Worm (Caenorhabditis elegans): ENCODE data around the gene ZK721.3.

ZK721.3 gene

ce11 chrX:8750209-8750608 lies 34.1 kb upstream of the ZK721.3 start (continued):
- TF ChIP-seq pha-4 (GFP tag; IDR thresholded peaks at IDR 0.05) (no peak), pha-4 (tag; optimal IDR thresholded peaks at IDR 0.05) (no peak), T26A8.4 (GFP tag; IDR thresholded peaks at IDR 0.05) (no peak), ceh-82 (tag; optimal IDR thresholded peaks at IDR 0.05) (no peak), mxl-2 (GFP tag; conservative IDR thresholded peaks at IDR 0.05) (0 out of 2 replicates have a peak, but pooled peaks have one; percentile 32), aly-2 (tag; optimal IDR thresholded peaks at IDR 0.05) (no peak), spr-3 (GFP tag; optimal IDR thresholded peaks at IDR 0.05) (no peak), fkh-10 (GFP tag; optimal IDR thresholded peaks at IDR 0.05) (no peak), arid-1 (GFP tag; conservative IDR thresholded peaks at IDR 0.05) (no peak), egl-43 (GFP tag; IDR thresholded peaks at IDR 0.05) (no peak), D1046.2 (GFP tag; IDR thresholded peaks at IDR 0.05) (no peak), saeg-2 (GFP tag; IDR thresholded peaks at IDR 0.05) (no peak), ceh-20 (GFP tag; IDR thresholded peaks at IDR 0.05) (no peak), zip-11 (GFP tag; IDR thresholded peaks at IDR 0.05) (no peak), dmd-9 (GFP tag; IDR thresholded peaks at IDR 0.05) (no peak), daf-12 (tag; optimal IDR thresholded peaks at IDR 0.05) (no peak), attf-4 (tag; optimal IDR thresholded peaks at IDR 0.05) (no peak), spr-1 (tag; optimal IDR thresholded peaks at IDR 0.05) (no peak), lin-39 (tag; optimal IDR thresholded peaks at IDR 0.05) (no peak), madf-5 (GFP tag; IDR thresholded peaks at IDR 0.05) (no peak), ZK546.5 (tag; optimal IDR thresholded peaks at IDR 0.05) (no peak), F49E8.2 (tag; optimal IDR thresholded peaks at IDR 0.05; ENCODE audit: borderline replicate concordance) (no peak), nhr-102 (tag; optimal IDR thresholded peaks at IDR 0.05) (peak; percentile 37), madf-9 (GFP tag; conservative IDR thresholded peaks at IDR 0.05) (no peak), ceh-44 (GFP tag; IDR thresholded peaks at IDR 0.05) (no peak), Y5F2A.4 (GFP tag; optimal IDR thresholded peaks at IDR 0.05) (no peak), ZK337.2 (GFP tag; IDR thresholded peaks at IDR 0.05) (no peak), jun-1 (tag; optimal IDR thresholded peaks at IDR 0.05) (no peak), Y75B8A.6 (GFP tag; IDR thresholded peaks at IDR 0.05) (no peak), lsy-2 (tag; optimal IDR thresholded peaks at IDR 0.05) (peak in 1 of 2 experiments; percentile 25), nhr-10 (tag; optimal IDR thresholded peaks at IDR 0.05) (peak; percentile 49), daf-8 (GFP tag; IDR thresholded peaks at IDR 0.05) (no peak), tra-1 (GFP tag; IDR thresholded peaks at IDR 0.05) (peak; percentile 58), daf-16 (GFP tag; optimal IDR thresholded peaks at IDR 0.05) (no peak), daf-16 (tag; optimal IDR thresholded peaks at IDR 0.05) (peak; percentile 73), lin-15B (tag; optimal IDR thresholded peaks at IDR 0.05) (no peak), nhr-6 (tag; optimal IDR thresholded peaks at IDR 0.05) (peak; percentile 24), dpl-1 (GFP tag; optimal IDR thresholded peaks at IDR 0.05) (no peak), cey-2 (tag; optimal IDR thresholded peaks at IDR 0.05; ENCODE audit: borderline replicate concordance, insufficient read depth) (no peak), lir-3 (tag; optimal IDR thresholded peaks at IDR 0.05) (no peak), rbr-2 (tag; optimal IDR thresholded peaks at IDR 0.05) (no peak), fos-1 (tag; optimal IDR thresholded peaks at IDR 0.05) (no peak), ctbp-1 (GFP tag; IDR thresholded peaks at IDR 0.05) (no peak), nhr-237 (tag; optimal IDR thresholded peaks at IDR 0.05) (no peak), lin-1 (GFP tag; IDR thresholded peaks at IDR 0.05) (no peak), F10B5.3 (tag; optimal IDR thresholded peaks at IDR 0.05) (no peak), aha-1 (tag) (no peak), ceh-28 (tag; optimal IDR thresholded peaks at IDR 0.05) (no peak), nhr-48 (tag; optimal IDR thresholded peaks at IDR 0.05) (peak; percentile 55), snpc-4 (tag; optimal IDR thresholded peaks at IDR 0.05) (no peak), hlh-11 (tag; optimal IDR thresholded peaks at IDR 0.05) (peak; percentile 80), nhr-25 (tag; optimal IDR thresholded peaks at IDR 0.05; ENCODE audit: borderline replicate concordance, insufficient read depth) (no peak), Y48G9A.11 (GFP tag; IDR thresholded peaks at IDR 0.05) (no peak)

Measured in whole organism, L4 larva.